Comparison of ENCODE assay signal across 1 fruit fly cellular context in genomic region chr3L:17652878-17653700, dm6.
A peak's percentile ranks its signal among the peaks of the same experiment; 100 is the strongest.
TF ChIP-seq lines count a peak whose summit lies in the region.

No protein-coding gene starts in this region.

TF ChIP-seq in whole organism, embryonic, 481 proteins besides CTCF, POLR2A, EP300 and RAD21 (continued from another document):
- TF ChIP-seq CG7928 (GFP tag; optimal IDR thresholded peaks at IDR 0.05; lab: Kevin White, UChicago) (peak; percentile 52), ATbp (GFP tag; optimal IDR thresholded peaks at IDR 0.05; lab: Kevin White, UChicago) (peak; percentile 88), Nf-YC (tag; optimal IDR thresholded peaks at IDR 0.05; lab: Kevin White, UChicago) (no peak), nmo (GFP tag; optimal IDR thresholded peaks at IDR 0.05; lab: Kevin White, UChicago) (no peak), Ssrp (tag; optimal IDR thresholded peaks at IDR 0.05; lab: Kevin White, UChicago) (peak; percentile 20), CG6791 (GFP tag; IDR thresholded peaks at IDR 0.05; lab: Robert Waterston, UW; ENCODE audit: partially characterized antibody) (no peak), knrl (GFP tag; IDR thresholded peaks at IDR 0.05; lab: Robert Waterston, UW; ENCODE audit: partially characterized antibody) (no peak), ro (GFP tag; IDR thresholded peaks at IDR 0.05; lab: Robert Waterston, UW) (no peak), sim (GFP tag; IDR thresholded peaks at IDR 0.05; lab: Robert Waterston, UW) (no peak), twi (tag; optimal IDR thresholded peaks at IDR 0.05; lab: Kevin White, UChicago) (no peak), Pdp1 (GFP tag; optimal IDR thresholded peaks at IDR 0.05; lab: Kevin White, UChicago) (no peak), CG31441 (GFP tag; IDR thresholded peaks at IDR 0.05; lab: Robert Waterston, UW) (no peak), CG9727 (GFP tag; optimal IDR thresholded peaks at IDR 0.05; lab: Kevin White, UChicago) (peak; percentile 76), cas (GFP tag; IDR thresholded peaks at IDR 0.05; lab: Robert Waterston, UW) (peak; percentile 47; the same call in 1 of the 2 replicates), Ptx1 (GFP tag; IDR thresholded peaks at IDR 0.05; lab: Robert Waterston, UW) (0 out of 2 replicates have a peak, but pooled peaks have one; percentile 34), CG6654 (GFP tag; optimal IDR thresholded peaks at IDR 0.05; lab: Kevin White, UChicago) (peak; percentile 14), abd-A (tag; optimal IDR thresholded peaks at IDR 0.05; lab: Kevin White, UChicago) (peak; percentile 25), CG2678 (tag; optimal IDR thresholded peaks at IDR 0.05; lab: Kevin White, UChicago) (peak; percentile 34), Jarid2 (GFP tag; optimal IDR thresholded peaks at IDR 0.05; lab: Kevin White, UChicago) (peak; percentile 26), CG3838 (GFP tag; optimal IDR thresholded peaks at IDR 0.05; lab: Kevin White, UChicago) (no peak), gfzf (GFP tag; optimal IDR thresholded peaks at IDR 0.05; lab: Kevin White, UChicago) (no peak), slou (GFP tag; optimal IDR thresholded peaks at IDR 0.05; lab: Kevin White, UChicago) (peak; percentile 41), lola (GFP tag; optimal IDR thresholded peaks at IDR 0.05; lab: Kevin White, UChicago) (no peak), dpn (GFP tag; optimal IDR thresholded peaks at IDR 0.05; lab: Kevin White, UChicago) (no peak), nom (GFP tag; optimal IDR thresholded peaks at IDR 0.05; lab: Kevin White, UChicago) (peak; percentile 38), tup (GFP tag; optimal IDR thresholded peaks at IDR 0.05; lab: Kevin White, UChicago) (no peak)
